Fruit fly (Drosophila melanogaster) whole organism, embryonic: ENCODE results near the gene Blos4.
A peak's percentile ranks its signal among the peaks of the same experiment; 100 is the strongest.

ENCODE experiments used
- ATbp ChIP-seq: fragments of 200-800 bp; sonication (Bioruptor generic); optimal IDR thresholded peaks from 2 replicates; lab custom pipeline; 2017; ENCODE audit warnings: missing biosample characterization, mild to moderate bottlenecking, missing genetic modification characterization, missing genetic modification reagents
- BtbVII ChIP-seq: fragments of 200-800 bp; sonication (Bioruptor generic); optimal IDR thresholded peaks from 3 replicates; lab custom pipeline; 2017; ENCODE audit warnings: missing biosample characterization, mild to moderate bottlenecking, missing genetic modification characterization
- CG10274 ChIP-seq: fragments of 200-800 bp; sonication (Bioruptor generic); optimal IDR thresholded peaks from 3 replicates; lab custom pipeline; 2017; ENCODE audit warnings: missing biosample characterization, mild to moderate bottlenecking, missing genetic modification characterization
- CG12744 ChIP-seq: fragments of 200-800 bp; sonication (Bioruptor generic); optimal IDR thresholded peaks from 2 replicates; lab custom pipeline; 2016; ENCODE audit warnings: missing biosample characterization, missing genetic modification characterization
- CG13123 ChIP-seq: fragments of 200-800 bp; sonication (Bioruptor generic); optimal IDR thresholded peaks from 2 replicates; lab custom pipeline; 2016; ENCODE audit warnings: missing biosample characterization, missing genetic modification characterization
- CG14860 ChIP-seq: fragments of 200-800 bp; sonication (Bioruptor generic); IDR thresholded peaks from 3 replicates; pipeline ENCODE4 v1.3.6; 2022; ENCODE audit warnings: missing biosample characterization, missing genetic modification characterization; ENCODE audit not compliant: partially characterized antibody
- CG15269 ChIP-seq: fragments of 200-800 bp; sonication (Bioruptor generic); optimal IDR thresholded peaks from 2 replicates; lab custom pipeline; 2018; ENCODE audit warnings: missing biosample characterization, mild to moderate bottlenecking, missing genetic modification characterization, moderate library complexity
- CG15479 ChIP-seq: fragments of 200-800 bp; sonication (Bioruptor generic); optimal IDR thresholded peaks from 3 replicates; lab custom pipeline; 2019; ENCODE audit warnings: missing biosample characterization, mild to moderate bottlenecking, missing genetic modification characterization, moderate library complexity
- CG17328 ChIP-seq: fragments of 200-800 bp; sonication (Bioruptor generic); IDR thresholded peaks from 2 replicates; pipeline ENCODE4 v1.3.6; 2022; ENCODE audit warnings: missing biosample characterization, missing genetic modification characterization
- CG17912 ChIP-seq: fragments of 200-800 bp; sonication (Bioruptor generic); optimal IDR thresholded peaks from 2 replicates; lab custom pipeline; 2018; ENCODE audit warnings: missing biosample characterization, mild to moderate bottlenecking, missing genetic modification characterization
- CG2199 ChIP-seq: fragments of 200-800 bp; sonication (Bioruptor generic); IDR thresholded peaks from 3 replicates; pipeline ENCODE4 v1.3.6; 2022; ENCODE audit warnings: missing biosample characterization, missing genetic modification characterization
- CG30403 ChIP-seq: fragments of 200-800 bp; sonication (Bioruptor generic); optimal IDR thresholded peaks from 3 replicates; lab custom pipeline; 2016; ENCODE audit warnings: missing biosample characterization, missing genetic modification characterization
- CG33557 ChIP-seq: fragments of 200-800 bp; sonication (Bioruptor generic); optimal IDR thresholded peaks from 2 replicates; lab custom pipeline; 2019; ENCODE audit warnings: missing biosample characterization, mild to moderate bottlenecking, missing genetic modification characterization, moderate library complexity
- CG34376 ChIP-seq: fragments of 200-800 bp; sonication (Bioruptor generic); optimal IDR thresholded peaks from 2 replicates; lab custom pipeline; 2018; ENCODE audit warnings: missing biosample characterization, mild to moderate bottlenecking, missing genetic modification characterization
- CG34422 ChIP-seq: fragments of 200-800 bp; sonication (Bioruptor generic); IDR thresholded peaks from 3 replicates; pipeline ENCODE4 v1.3.6; 2022; ENCODE audit warnings: missing biosample characterization, missing genetic modification characterization
- CG4282 ChIP-seq: fragments of 200-800 bp; sonication (Bioruptor generic); optimal IDR thresholded peaks from 2 replicates; lab custom pipeline; 2016; ENCODE audit warnings: missing biosample characterization, missing genetic modification characterization
- CG4820 ChIP-seq: fragments of 200-800 bp; sonication (Bioruptor generic); optimal IDR thresholded peaks from 3 replicates; lab custom pipeline; 2016; ENCODE audit warnings: missing biosample characterization, missing genetic modification characterization
- CG7271 ChIP-seq: fragments of 200-800 bp; sonication (Bioruptor generic); optimal IDR thresholded peaks from 2 replicates; lab custom pipeline; 2018; ENCODE audit warnings: missing biosample characterization, mild to moderate bottlenecking, missing genetic modification characterization, moderate library complexity
- CG7928 ChIP-seq: fragments of 200-800 bp; sonication (Bioruptor generic); optimal IDR thresholded peaks from 2 replicates; lab custom pipeline; 2017; ENCODE audit warnings: missing biosample characterization, mild to moderate bottlenecking, missing genetic modification characterization
- CG8281 ChIP-seq: fragments of 200-800 bp; sonication (Bioruptor generic); optimal IDR thresholded peaks from 2 replicates; lab custom pipeline; 2018; ENCODE audit warnings: missing biosample characterization, mild to moderate bottlenecking, missing genetic modification characterization, moderate library complexity
- Dbx ChIP-seq: fragments of 200-800 bp; sonication (Bioruptor generic); IDR thresholded peaks from 3 replicates; pipeline ENCODE4 v1.3.6; 2022; ENCODE audit warnings: missing biosample characterization, missing genetic modification characterization
- Deaf1 ChIP-seq: fragments of 200-800 bp; optimal IDR thresholded peaks from 3 replicates; lab custom pipeline; 2019; ENCODE audit warnings: missing biosample characterization, mild to moderate bottlenecking, missing genetic modification characterization, moderate library complexity
- Dek ChIP-seq: fragments of 200-800 bp; sonication (Bioruptor generic); optimal IDR thresholded peaks from 3 replicates; lab custom pipeline; 2019; ENCODE audit warnings: missing biosample characterization, mild to moderate bottlenecking, missing genetic modification characterization, moderate library complexity
- Dll ChIP-seq: fragments of 200-800 bp; sonication (Bioruptor generic); IDR thresholded peaks from 4 replicates; pipeline ENCODE4 v1.3.6; 2022; ENCODE audit warnings: missing biosample characterization, missing genetic modification characterization; ENCODE audit not compliant: partially characterized antibody
- HLH54F ChIP-seq: fragments of 200-800 bp; sonication (Bioruptor generic); optimal IDR thresholded peaks from 3 replicates; lab custom pipeline; 2016; ENCODE audit warnings: missing biosample characterization, missing genetic modification characterization
- Lim3 ChIP-seq: fragments of 200-800 bp; sonication (Bioruptor generic); IDR thresholded peaks from 2 replicates; pipeline ENCODE4 v1.3.6; 2022; ENCODE audit warnings: missing biosample characterization, missing genetic modification characterization
- Mad ChIP-seq: fragments of 200-800 bp; sonication (Bioruptor generic); optimal IDR thresholded peaks from 2 replicates; lab custom pipeline; 2016; ENCODE audit warnings: missing biosample characterization, missing genetic modification characterization
- NC2β ChIP-seq: fragments of 200-800 bp; sonication (Bioruptor generic); optimal IDR thresholded peaks from 2 replicates; lab custom pipeline; 2016; ENCODE audit warnings: missing biosample characterization, missing genetic modification characterization
- Neu2 ChIP-seq: fragments of 200-800 bp; sonication (Bioruptor generic); optimal IDR thresholded peaks from 3 replicates; lab custom pipeline; 2016; ENCODE audit warnings: missing biosample characterization, missing genetic modification characterization, borderline replicate concordance
- PHDP ChIP-seq: fragments of 200-800 bp; sonication (Bioruptor generic); optimal IDR thresholded peaks from 3 replicates; lab custom pipeline; 2018; ENCODE audit warnings: missing biosample characterization, mild to moderate bottlenecking, missing genetic modification characterization, moderate library complexity
- Ptx1 ChIP-seq: fragments of 200-800 bp; sonication (Bioruptor generic); IDR thresholded peaks from 2 replicates; pipeline ENCODE4 v1.3.6; 2022; ENCODE audit warnings: missing biosample characterization, missing genetic modification characterization
- Rx ChIP-seq: fragments of 200-800 bp; sonication (Bioruptor generic); IDR thresholded peaks from 2 replicates; pipeline ENCODE4 v1.3.6; 2022; ENCODE audit warnings: missing biosample characterization, missing genetic modification characterization
- Six4 ChIP-seq: fragments of 200-800 bp; sonication (Bioruptor generic); optimal IDR thresholded peaks from 2 replicates; lab custom pipeline; 2016; ENCODE audit warnings: missing biosample characterization, missing genetic modification characterization
- bab2 ChIP-seq: fragments of 200-800 bp; sonication (Bioruptor generic); optimal IDR thresholded peaks from 2 replicates; lab custom pipeline; 2016; ENCODE audit warnings: missing biosample characterization, missing genetic modification characterization
- crp ChIP-seq, 2 experiments: fragments of 200-800 bp; sonication (Bioruptor generic); optimal IDR thresholded peaks; 2 replicates in 1 of 2; 3 replicates in 1 of 2; lab custom pipeline; 2017; ENCODE audit warnings: missing biosample characterization in 2 of 2, missing genetic modification characterization in 2 of 2, mild to moderate bottlenecking in 1 of 2, moderate library complexity in 1 of 2
- dati ChIP-seq: fragments of 200-800 bp; sonication (Bioruptor generic); IDR thresholded peaks from 2 replicates; pipeline ENCODE4 v1.3.6; 2022; ENCODE audit warnings: missing biosample characterization, missing genetic modification characterization
- eve ChIP-seq, 2 experiments: fragments of >200 bp; optimal IDR thresholded peaks; 2 replicates each; lab custom pipeline; 2017; ENCODE audit warnings: missing biosample characterization in 2 of 2, missing genetic modification characterization in 2 of 2
- eyg ChIP-seq: fragments of 200-800 bp; sonication (Bioruptor generic); optimal IDR thresholded peaks from 3 replicates; lab custom pipeline; 2016; ENCODE audit warnings: missing biosample characterization, missing genetic modification characterization
- fu2 ChIP-seq: fragments of 200-800 bp; sonication (Bioruptor generic); optimal IDR thresholded peaks from 2 replicates; lab custom pipeline; 2016; ENCODE audit warnings: missing biosample characterization, missing genetic modification characterization
- gfzf ChIP-seq: fragments of 200-800 bp; sonication (Bioruptor generic); optimal IDR thresholded peaks from 2 replicates; lab custom pipeline; 2016; ENCODE audit warnings: missing biosample characterization, mild to moderate bottlenecking, missing genetic modification characterization, moderate library complexity
- gt ChIP-seq: fragments of 200-800 bp; sonication (Bioruptor generic); IDR thresholded peaks from 2 replicates; pipeline ENCODE4 v1.3.6; 2022; ENCODE audit warnings: missing biosample characterization, missing genetic modification characterization
- lmd ChIP-seq: fragments of 200-800 bp; sonication (Bioruptor generic); IDR thresholded peaks from 2 replicates; pipeline ENCODE4 v1.3.6; 2022; ENCODE audit warnings: missing biosample characterization, missing genetic modification characterization
- luna ChIP-seq: fragments of 200-800 bp; sonication (Bioruptor generic); optimal IDR thresholded peaks from 2 replicates; lab custom pipeline; 2016; ENCODE audit warnings: missing biosample characterization, missing genetic modification characterization
- phol ChIP-seq: fragments of 200-800 bp; sonication (Bioruptor generic); optimal IDR thresholded peaks from 3 replicates; lab custom pipeline; 2018; ENCODE audit warnings: missing biosample characterization, mild to moderate bottlenecking, missing genetic modification characterization, moderate library complexity
- pum ChIP-seq: fragments of 200-800 bp; sonication (Bioruptor generic); optimal IDR thresholded peaks from 2 replicates; lab custom pipeline; 2016; ENCODE audit warnings: missing biosample characterization, missing genetic modification characterization
- rib ChIP-seq: fragments of 200-800 bp; sonication (Bioruptor generic); IDR thresholded peaks from 2 replicates; pipeline ENCODE4 v1.3.6; 2022; ENCODE audit warnings: missing biosample characterization, missing genetic modification characterization
- sd ChIP-seq: fragments of 200-800 bp; sonication (Bioruptor generic); optimal IDR thresholded peaks from 3 replicates; lab custom pipeline; 2018; ENCODE audit warnings: missing biosample characterization, mild to moderate bottlenecking, missing genetic modification characterization, moderate library complexity
- unpg ChIP-seq: fragments of 200-800 bp; sonication (Bioruptor generic); optimal IDR thresholded peaks from 3 replicates; lab custom pipeline; 2018; ENCODE audit warnings: missing biosample characterization, mild to moderate bottlenecking, missing genetic modification characterization, moderate library complexity
- usp ChIP-seq: fragments of >200 bp; optimal IDR thresholded peaks from 2 replicates; lab custom pipeline; 2017; ENCODE audit warnings: missing biosample characterization, missing genetic modification characterization
- zen ChIP-seq: fragments of 200-800 bp; sonication (Bioruptor generic); optimal IDR thresholded peaks from 3 replicates; lab custom pipeline; 2018; ENCODE audit warnings: missing biosample characterization, mild to moderate bottlenecking, missing genetic modification characterization, moderate library complexity

Blos4 gene

dm6 chr3L:10866633-10867379 is 12.1 kb upstream of the Blos4 start (continued):
- TF ChIP-seq rib (GFP tag; lab: Robert Waterston, UW): peak; percentile 44; the same call in 1 of the 2 replicates
- peak; percentile 56 for TF ChIP-seq CG15269 (tag; lab: Kevin White, UChicago)
- TF ChIP-seq CG17912 (GFP tag; lab: Kevin White, UChicago): no peak
- peak; percentile 28 for TF ChIP-seq bab2 (GFP tag; lab: Kevin White, UChicago)
- TF ChIP-seq CG13123: no peak
- no peak for TF ChIP-seq CG33557
- TF ChIP-seq CG4282 (GFP tag; lab: Kevin White, UChicago): no peak
- TF ChIP-seq crp (GFP tag; optimal IDR thresholded peaks at IDR 0.05; lab: Kevin White, UChicago): no peak
- no peak for TF ChIP-seq Neu2 (GFP tag; lab: Kevin White, UChicago)
- peak; percentile 54; the same call in 1 of the 2 replicates for TF ChIP-seq lmd (GFP tag; lab: Robert Waterston, UW)
- peak; percentile 27 for TF ChIP-seq unpg (GFP tag; lab: Kevin White, UChicago)
- no peak for TF ChIP-seq Dll (GFP tag; lab: Robert Waterston, UW)
- no peak for TF ChIP-seq dati
- TF ChIP-seq eve (GFP tag; optimal IDR thresholded peaks at IDR 0.05; lab: Kevin White, UChicago): no peak
- TF ChIP-seq pum (GFP tag; lab: Kevin White, UChicago): no peak
- TF ChIP-seq CG14860 (GFP tag; lab: Robert Waterston, UW): no peak
- no peak for TF ChIP-seq HLH54F (GFP tag; lab: Kevin White, UChicago)
- no peak for TF ChIP-seq CG34422
- peak; percentile 31 for TF ChIP-seq CG30403
- TF ChIP-seq sd: peak; percentile 95
- TF ChIP-seq gt (GFP tag; lab: Robert Waterston, UW): no peak
- no peak for TF ChIP-seq NC2β (GFP tag; lab: Kevin White, UChicago)
- peak; percentile 12 for TF ChIP-seq BtbVII (GFP tag; lab: Kevin White, UChicago)
- TF ChIP-seq PHDP (tag; lab: Kevin White, UChicago): peak; percentile 28
- no peak for TF ChIP-seq ATbp
- TF ChIP-seq CG12744 (GFP tag; lab: Kevin White, UChicago): no peak
- no peak for TF ChIP-seq CG2199 (GFP tag; lab: Robert Waterston, UW)
- TF ChIP-seq gfzf (GFP tag; lab: Kevin White, UChicago): no peak
- no peak for TF ChIP-seq CG15479
- TF ChIP-seq CG7928 (GFP tag; lab: Kevin White, UChicago): no peak
- TF ChIP-seq CG17328 (GFP tag; lab: Robert Waterston, UW): peak; percentile 20; the same call in 1 of the 2 replicates
- TF ChIP-seq Deaf1 (tag; lab: Kevin White, UChicago): no peak
- TF ChIP-seq Lim3: no peak
- peak; percentile 8 for TF ChIP-seq CG4820 (GFP tag; lab: Kevin White, UChicago)
- peak; percentile 83 for TF ChIP-seq CG34376 (GFP tag; lab: Kevin White, UChicago)
- TF ChIP-seq CG8281 (tag; lab: Kevin White, UChicago): no peak
- TF ChIP-seq Rx: no peak
- TF ChIP-seq CG7271: no peak
- no peak for TF ChIP-seq eyg (GFP tag; lab: Kevin White, UChicago)
- TF ChIP-seq Dbx (GFP tag; lab: Robert Waterston, UW): 0 out of 3 replicates have a peak, but pooled peaks have one; percentile 53
- TF ChIP-seq luna: peak; percentile 60
- TF ChIP-seq CG10274 (GFP tag; lab: Kevin White, UChicago): peak; percentile 32
- no peak for TF ChIP-seq Six4
- peak; percentile 54 for TF ChIP-seq fu2
- TF ChIP-seq phol: peak; percentile 2
- 0 out of 2 replicates have a peak, but pooled peaks have one; percentile 54 for TF ChIP-seq Ptx1 (GFP tag; lab: Robert Waterston, UW)
- no peak for TF ChIP-seq usp (GFP tag; lab: Kevin White, UChicago)
- TF ChIP-seq Dek: no peak
- no peak for TF ChIP-seq zen (tag; lab: Kevin White, UChicago)
- TF ChIP-seq Mad (GFP tag; lab: Kevin White, UChicago): no peak
